Fruit fly (Drosophila melanogaster) whole organism, embryonic: ENCODE data around the gene CG43402.

Source experiments
- Atf3 ChIP-seq: fragments of 200-800 bp; sonication (Bioruptor generic); optimal IDR thresholded peaks from 3 replicates; lab custom pipeline; 2016; ENCODE audit warnings: missing biosample characterization, missing genetic modification characterization
- Atf6 ChIP-seq: fragments of 200-800 bp; sonication (Bioruptor generic); IDR thresholded peaks from 2 replicates; pipeline ENCODE4 v1.3.6; 2022; ENCODE audit warnings: missing biosample characterization, missing genetic modification characterization
- CG10654 ChIP-seq: fragments of 200-800 bp; sonication (Bioruptor generic); optimal IDR thresholded peaks from 2 replicates; lab custom pipeline; 2016; ENCODE audit warnings: missing biosample characterization, missing genetic modification characterization
- CG11085 ChIP-seq: fragments of 200-800 bp; sonication (Bioruptor generic); IDR thresholded peaks from 2 replicates; pipeline ENCODE4 v1.3.6; 2022; ENCODE audit warnings: missing biosample characterization, missing genetic modification characterization
- CG11456 ChIP-seq: fragments of 200-800 bp; sonication (Bioruptor generic); IDR thresholded peaks from 3 replicates; pipeline ENCODE4 v1.3.6; 2022; ENCODE audit warnings: missing biosample characterization, missing genetic modification characterization
- CG12236 ChIP-seq: fragments of 200-800 bp; sonication (Bioruptor generic); optimal IDR thresholded peaks from 2 replicates; lab custom pipeline; 2016; ENCODE audit warnings: missing biosample characterization, missing genetic modification characterization
- CG12942 ChIP-seq: fragments of 200-800 bp; sonication (Bioruptor generic); optimal IDR thresholded peaks from 3 replicates; lab custom pipeline; 2016; ENCODE audit warnings: missing biosample characterization, missing genetic modification characterization
- CG13424 ChIP-seq: fragments of 200-800 bp; sonication (Bioruptor generic); optimal IDR thresholded peaks from 2 replicates; lab custom pipeline; 2019; ENCODE audit warnings: missing biosample characterization, mild to moderate bottlenecking, missing genetic modification characterization, moderate library complexity
- CG14860 ChIP-seq: fragments of 200-800 bp; sonication (Bioruptor generic); IDR thresholded peaks from 3 replicates; pipeline ENCODE4 v1.3.6; 2022; ENCODE audit warnings: missing biosample characterization, missing genetic modification characterization; ENCODE audit not compliant: partially characterized antibody
- CG15601 ChIP-seq: fragments of 200-800 bp; sonication (Bioruptor generic); optimal IDR thresholded peaks from 3 replicates; lab custom pipeline; 2019; ENCODE audit warnings: missing biosample characterization, mild to moderate bottlenecking, missing genetic modification characterization, moderate library complexity
- CG16813 ChIP-seq: fragments of 200-800 bp; sonication (Bioruptor generic); IDR thresholded peaks from 3 replicates; pipeline ENCODE4 v1.3.6; 2022; ENCODE audit warnings: missing biosample characterization, missing genetic modification characterization; ENCODE audit not compliant: partially characterized antibody
- CG17612 ChIP-seq: fragments of 200-800 bp; sonication (Bioruptor generic); IDR thresholded peaks from 2 replicates; pipeline ENCODE4 v1.3.6; 2022; ENCODE audit warnings: missing biosample characterization, missing genetic modification characterization
- CG18262 ChIP-seq: fragments of 200-800 bp; optimal IDR thresholded peaks from 3 replicates; lab custom pipeline; 2019; ENCODE audit warnings: missing biosample characterization, mild to moderate bottlenecking, missing genetic modification characterization, moderate library complexity
- CG18599 ChIP-seq: fragments of 200-800 bp; sonication (Bioruptor generic); optimal IDR thresholded peaks from 3 replicates; lab custom pipeline; 2017; ENCODE audit warnings: missing biosample characterization, missing genetic modification characterization, mild to moderate bottlenecking, moderate library complexity, missing genetic modification reagents
- CG30403 ChIP-seq: fragments of 200-800 bp; sonication (Bioruptor generic); optimal IDR thresholded peaks from 3 replicates; lab custom pipeline; 2016; ENCODE audit warnings: missing biosample characterization, missing genetic modification characterization
- CG31224 ChIP-seq: fragments of 200-800 bp; sonication (Bioruptor generic); IDR thresholded peaks from 2 replicates; pipeline ENCODE4 v1.3.6; 2022; ENCODE audit warnings: missing biosample characterization, missing genetic modification characterization
- CG6175 ChIP-seq: fragments of 200-800 bp; sonication (Bioruptor generic); IDR thresholded peaks from 3 replicates; pipeline ENCODE4 v1.3.6; 2022; ENCODE audit warnings: missing biosample characterization, missing genetic modification characterization
- CG6254 ChIP-seq: fragments of 200-800 bp; sonication (Bioruptor generic); optimal IDR thresholded peaks from 3 replicates; lab custom pipeline; 2017; ENCODE audit warnings: mild to moderate bottlenecking, missing biosample characterization, missing genetic modification reagents, missing genetic modification characterization
- CG6272 ChIP-seq: fragments of 200-800 bp; sonication (Bioruptor generic); IDR thresholded peaks from 2 replicates; pipeline ENCODE4 v1.3.6; 2022; ENCODE audit warnings: missing biosample characterization, missing genetic modification characterization
- CG8290 ChIP-seq, 3 experiments: fragments of 200-800 bp; sonication (Bioruptor generic); optimal IDR thresholded peaks; 2 replicates each; lab custom pipeline; 2016 to 2019; ENCODE audit warnings: missing biosample characterization in 3 of 3, missing genetic modification characterization in 3 of 3, mild to moderate bottlenecking in 2 of 3, moderate library complexity in 1 of 3
- CG9609 ChIP-seq: fragments of 200-800 bp; sonication (Bioruptor generic); optimal IDR thresholded peaks from 3 replicates; lab custom pipeline; 2016; ENCODE audit warnings: missing biosample characterization, missing genetic modification characterization
- Doc2 ChIP-seq: fragments of 200-800 bp; sonication (Bioruptor generic); IDR thresholded peaks from 2 replicates; pipeline ENCODE4 v1.3.6; 2022; ENCODE audit warnings: missing biosample characterization, missing genetic modification characterization
- Fer3 ChIP-seq: fragments of 200-800 bp; sonication (Bioruptor generic); optimal IDR thresholded peaks from 2 replicates; lab custom pipeline; 2018; ENCODE audit warnings: missing biosample characterization, mild to moderate bottlenecking, missing genetic modification characterization, moderate library complexity
- GATAe ChIP-seq: fragments of 200-800 bp; sonication (Bioruptor generic); conservative IDR thresholded peaks from 2 replicates; pipeline ENCODE4 v1.3.6; 2022; ENCODE audit warnings: missing biosample characterization, missing genetic modification characterization
- MTF-1 ChIP-seq: fragments of 200-800 bp; sonication (Bioruptor generic); optimal IDR thresholded peaks from 2 replicates; lab custom pipeline; 2018; ENCODE audit warnings: missing biosample characterization, mild to moderate bottlenecking, missing genetic modification characterization, borderline replicate concordance
- Nf-YA ChIP-seq: fragments of 200-800 bp; sonication (Bioruptor generic); IDR thresholded peaks from 2 replicates; pipeline ENCODE4 v1.3.6; 2022; ENCODE audit warnings: missing biosample characterization, missing genetic modification characterization
- Nf-YB ChIP-seq: fragments of 200-800 bp; sonication (Bioruptor generic); optimal IDR thresholded peaks from 3 replicates; lab custom pipeline; 2019; ENCODE audit warnings: missing biosample characterization, mild to moderate bottlenecking, missing genetic modification characterization, moderate library complexity
- NfI ChIP-seq: fragments of 200-800 bp; sonication (Bioruptor generic); optimal IDR thresholded peaks from 3 replicates; lab custom pipeline; 2018; ENCODE audit warnings: missing biosample characterization, mild to moderate bottlenecking, missing genetic modification characterization, moderate library complexity
- Sin3A ChIP-seq: fragments of >200 bp; optimal IDR thresholded peaks from 2 replicates; lab custom pipeline; 2018
- Tbp ChIP-seq: fragments of >200 bp; optimal IDR thresholded peaks from 2 replicates; lab custom pipeline; 2018; ENCODE audit warnings: missing biosample characterization, missing genetic modification characterization
- az2 ChIP-seq: fragments of 200-800 bp; sonication (Bioruptor generic); optimal IDR thresholded peaks from 3 replicates; lab custom pipeline; 2016; ENCODE audit warnings: missing biosample characterization, missing genetic modification characterization
- bab2 ChIP-seq: fragments of 200-800 bp; sonication (Bioruptor generic); optimal IDR thresholded peaks from 2 replicates; lab custom pipeline; 2016; ENCODE audit warnings: missing biosample characterization, missing genetic modification characterization
- bcd ChIP-seq: fragments of 200-800 bp; sonication (Bioruptor generic); optimal IDR thresholded peaks from 2 replicates; lab custom pipeline; 2017; ENCODE audit warnings: missing biosample characterization, mild to moderate bottlenecking, missing genetic modification characterization
- bowl ChIP-seq: fragments of 200-800 bp; sonication (Bioruptor generic); IDR thresholded peaks from 2 replicates; pipeline ENCODE4 v1.3.6; 2022; ENCODE audit warnings: missing biosample characterization, missing genetic modification characterization
- bsh ChIP-seq, 2 experiments: fragments of 200-800 bp; sonication (Bioruptor generic); optimal IDR thresholded peaks; 2 replicates each; lab custom pipeline; 2017 to 2018; ENCODE audit warnings: mild to moderate bottlenecking in 2 of 2, missing biosample characterization in 2 of 2, missing genetic modification characterization in 2 of 2, moderate library complexity in 1 of 2
- chif ChIP-seq, 2 experiments: fragments of 200-800 bp; sonication (Bioruptor generic); optimal IDR thresholded peaks; 3 replicates each; lab custom pipeline; 2016; ENCODE audit warnings: missing biosample characterization in 2 of 2, missing genetic modification characterization in 2 of 2
- croc ChIP-seq: fragments of 200-800 bp; sonication (Bioruptor generic); conservative IDR thresholded peaks from 3 replicates; pipeline ENCODE4 v1.3.6; 2022; ENCODE audit warnings: missing biosample characterization, missing genetic modification characterization
- cwo ChIP-seq: fragments of 200-800 bp; sonication (Bioruptor generic); optimal IDR thresholded peaks from 3 replicates; lab custom pipeline; 2017; ENCODE audit warnings: missing biosample characterization, missing genetic modification characterization, mild to moderate bottlenecking, moderate library complexity, missing genetic modification reagents
- emc ChIP-seq: fragments of 200-800 bp; sonication (Bioruptor generic); optimal IDR thresholded peaks from 2 replicates; lab custom pipeline; 2016; ENCODE audit warnings: missing biosample characterization, missing genetic modification characterization
- hth ChIP-seq: fragments of >200 bp; optimal IDR thresholded peaks from 2 replicates; lab custom pipeline; 2017; ENCODE audit warnings: inconsistent platforms
- lola ChIP-seq, 3 experiments: fragments of >200 bp in 2 of 3; fragments of 200-800 bp in 1 of 3; sonication (Bioruptor generic) in 1 of 3; optimal IDR thresholded peaks; 2 replicates each; lab custom pipeline; 2017 to 2019; ENCODE audit warnings: missing biosample characterization in 3 of 3, missing genetic modification characterization in 3 of 3, mild to moderate bottlenecking in 1 of 3, moderate library complexity in 1 of 3
- nau ChIP-seq: fragments of 200-800 bp; sonication (Bioruptor generic); optimal IDR thresholded peaks from 3 replicates; lab custom pipeline; 2017; ENCODE audit warnings: missing biosample characterization, mild to moderate bottlenecking, missing genetic modification characterization, missing genetic modification reagents
- nmo ChIP-seq: fragments of 200-800 bp; sonication (Bioruptor generic); optimal IDR thresholded peaks from 2 replicates; lab custom pipeline; 2018; ENCODE audit warnings: missing biosample characterization, mild to moderate bottlenecking, missing genetic modification characterization, moderate library complexity
- pfk ChIP-seq: fragments of 200-800 bp; sonication (Bioruptor generic); optimal IDR thresholded peaks from 2 replicates; lab custom pipeline; 2018; ENCODE audit warnings: missing biosample characterization, mild to moderate bottlenecking, missing genetic modification characterization, moderate library complexity
- salm ChIP-seq: fragments of 200-800 bp; sonication (Bioruptor generic); optimal IDR thresholded peaks from 2 replicates; lab custom pipeline; 2018; ENCODE audit warnings: missing biosample characterization, mild to moderate bottlenecking, missing genetic modification characterization
- toy ChIP-seq: fragments of 200-800 bp; sonication (Bioruptor generic); IDR thresholded peaks from 2 replicates; pipeline ENCODE4 v1.3.6; 2022; ENCODE audit warnings: missing biosample characterization, missing genetic modification characterization
- unc-4 ChIP-seq: fragments of 200-800 bp; sonication (Bioruptor generic); IDR thresholded peaks from 2 replicates; pipeline ENCODE4 v1.3.6; 2022; ENCODE audit warnings: missing biosample characterization, missing genetic modification characterization; ENCODE audit not compliant: partially characterized antibody
- zen ChIP-seq: fragments of 200-800 bp; sonication (Bioruptor generic); optimal IDR thresholded peaks from 3 replicates; lab custom pipeline; 2018; ENCODE audit warnings: missing biosample characterization, mild to moderate bottlenecking, missing genetic modification characterization, moderate library complexity
- zen2 ChIP-seq: fragments of 200-800 bp; sonication (Bioruptor generic); IDR thresholded peaks from 3 replicates; pipeline ENCODE4 v1.3.6; 2022; ENCODE audit warnings: missing biosample characterization, missing genetic modification characterization; ENCODE audit not compliant: partially characterized antibody

Gene CG43402

DNA sequence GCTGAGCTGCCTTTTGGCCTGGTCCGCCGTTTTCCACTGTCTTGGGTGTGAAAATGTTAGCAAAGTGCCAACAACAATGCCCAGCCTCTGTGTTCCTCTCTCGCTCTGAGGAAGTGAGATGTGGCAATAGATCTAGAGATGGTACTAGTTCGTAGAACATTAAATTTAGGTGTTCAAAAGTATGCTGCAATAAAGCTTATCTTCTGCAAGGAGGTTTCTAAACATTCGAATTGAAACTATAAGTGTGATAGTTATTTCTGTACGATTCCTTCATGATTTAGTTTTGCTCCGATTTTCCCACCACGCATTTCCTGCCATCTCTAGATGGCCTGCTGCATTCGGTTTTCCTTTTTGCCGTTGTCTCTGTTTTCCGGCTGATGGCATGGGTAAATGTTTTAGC, 36.1 kb downstream of the CG43402 start (continued):
- TF ChIP-seq CG18599 (peak; percentile 0), unc-4 (GFP tag; lab: Robert Waterston, UW) (no peak), zen (tag; lab: Kevin White, UChicago) (peak; percentile 9), Atf6 (GFP tag; lab: Robert Waterston, UW) (no peak), bcd (GFP tag; lab: Kevin White, UChicago) (no peak), CG15601 (tag; lab: Kevin White, UChicago) (no peak), bowl (GFP tag; lab: Robert Waterston, UW) (no peak), CG9609 (GFP tag; lab: Kevin White, UChicago) (no peak), Atf3 (no peak), Fer3 (tag; lab: Kevin White, UChicago) (no peak), salm (tag; lab: Kevin White, UChicago) (no peak), pfk (GFP tag; lab: Kevin White, UChicago) (no peak), CG16813 (GFP tag; lab: Robert Waterston, UW) (no peak), lola (GFP tag; optimal IDR thresholded peaks at IDR 0.05; lab: Kevin White, UChicago) (peak in 1 of 3 experiments; percentile 3), CG12236 (GFP tag; lab: Kevin White, UChicago) (no peak), CG13424 (tag; lab: Kevin White, UChicago) (no peak), bsh (GFP tag; optimal IDR thresholded peaks at IDR 0.05; lab: Kevin White, UChicago) (no peak), MTF-1 (GFP tag; lab: Kevin White, UChicago) (no peak), Tbp (GFP tag; lab: Kevin White, UChicago) (no peak), NfI (GFP tag; lab: Kevin White, UChicago) (no peak), CG12942 (no peak), GATAe (no peak), Nf-YB (GFP tag; lab: Kevin White, UChicago) (no peak), croc (no peak), nmo (GFP tag; lab: Kevin White, UChicago) (no peak), CG6175 (GFP tag; lab: Robert Waterston, UW) (no peak), CG11456 (GFP tag; lab: Robert Waterston, UW) (0 out of 3 replicates have a peak, but pooled peaks have one; percentile 32), toy (GFP tag; lab: Robert Waterston, UW) (no peak), emc (GFP tag; lab: Kevin White, UChicago) (no peak), chif (GFP tag; optimal IDR thresholded peaks at IDR 0.05; lab: Kevin White, UChicago) (no peak), zen2 (no peak), cwo (GFP tag; lab: Kevin White, UChicago) (no peak), CG8290 (GFP tag; optimal IDR thresholded peaks at IDR 0.05; lab: Kevin White, UChicago) (peak; percentile 12), CG8290 (tag; optimal IDR thresholded peaks at IDR 0.05; lab: Kevin White, UChicago) (peak in 1 of 2 experiments; percentile 14), nau (GFP tag; lab: Kevin White, UChicago) (no peak), Nf-YA (GFP tag; lab: Robert Waterston, UW) (no peak), CG18262 (tag; lab: Kevin White, UChicago) (no peak), CG17612 (peak; percentile 62; the same call in 1 of the 2 replicates), hth (no peak), CG11085 (no peak), CG6254 (GFP tag; lab: Kevin White, UChicago) (no peak), CG31224 (no peak), Doc2 (GFP tag; lab: Robert Waterston, UW) (no peak), az2 (GFP tag; lab: Kevin White, UChicago) (no peak), CG14860 (GFP tag; lab: Robert Waterston, UW) (0 out of 3 replicates have a peak, but pooled peaks have one; percentile 17), CG6272 (no peak), CG30403 (GFP tag; lab: Kevin White, UChicago) (no peak), Sin3A (no peak), CG10654 (no peak), bab2 (GFP tag; lab: Kevin White, UChicago) (no peak)
